Worm (Caenorhabditis elegans): Measurements from ENCODE around the gene sdz-24.
A peak's percentile ranks its signal among the peaks of the same experiment; 100 is the strongest.

Gene sdz-24

DNA sequence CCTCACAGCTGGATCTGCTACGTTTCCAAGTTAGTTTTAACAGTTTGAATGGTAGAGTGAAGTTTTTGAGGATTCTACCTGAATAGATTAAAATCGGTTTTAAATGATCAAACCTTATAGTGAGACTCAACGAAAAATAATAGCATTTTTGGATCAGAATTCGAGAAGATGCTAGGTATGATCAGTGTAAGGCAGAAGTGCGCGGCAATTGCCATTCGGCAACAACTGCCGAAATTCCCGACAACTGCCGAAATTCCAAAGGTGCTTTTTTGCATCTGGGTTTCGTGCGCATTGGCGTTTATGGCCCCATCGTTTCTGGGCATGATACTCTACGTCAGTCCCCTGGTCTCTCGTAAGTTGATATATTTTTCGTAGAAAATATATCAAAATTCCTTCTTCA, 25.0 kb downstream of the sdz-24 start, which contains the start of gene T02H6.6 (continued):
- no peak for TF ChIP-seq ZK185.1 (tag; optimal IDR thresholded peaks at IDR 0.05; ENCODE audit: poor library complexity, severe bottlenecking)
- TF ChIP-seq madf-3 (GFP tag; IDR thresholded peaks at IDR 0.05): no peak
- TF ChIP-seq D2030.7 (GFP tag; IDR thresholded peaks at IDR 0.05): no peak
- TF ChIP-seq ztf-28 (GFP tag; IDR thresholded peaks at IDR 0.05): no peak

DNA sequence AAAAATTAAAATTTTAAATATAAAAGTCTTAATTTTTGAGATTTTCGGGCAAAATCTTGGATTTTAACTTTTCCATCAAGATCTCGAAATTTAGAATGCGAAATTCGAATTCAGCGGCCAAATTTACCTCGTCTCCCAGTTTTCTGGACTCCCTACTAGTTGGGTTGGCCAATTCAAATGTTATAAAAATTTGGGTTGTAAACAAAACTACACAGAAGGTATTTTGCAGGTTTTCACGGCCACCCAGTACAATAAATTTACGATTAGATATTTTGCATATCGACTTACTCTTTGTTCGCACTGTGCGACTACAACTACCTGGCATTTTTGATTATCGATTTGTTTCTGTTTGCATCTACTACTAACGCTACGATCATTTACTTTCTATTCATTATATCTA, 26.3 kb downstream of the sdz-24 start, which contains the start of gene T02H6.5:
TSS of gene T02H6.5 (plus strand) at position 301 of the 400 bp plus-strand sequence.
- TF ChIP-seq sdz-38 (tag; optimal IDR thresholded peaks at IDR 0.05) (no peak), B0261.1 (tag; optimal IDR thresholded peaks at IDR 0.05) (no peak), ceh-58 (GFP tag; IDR thresholded peaks at IDR 0.05) (no peak), tbp1 (GFP tag; optimal IDR thresholded peaks at IDR 0.05) (no peak), ekl-4 (GFP tag; IDR thresholded peaks at IDR 0.05) (no peak), aptf-3 (GFP tag; IDR thresholded peaks at IDR 0.05) (no peak), lin-35 (GFP tag; optimal IDR thresholded peaks at IDR 0.05) (no peak), pha-4 (tag; optimal IDR thresholded peaks at IDR 0.05) (no peak), F57C9.4 (tag; optimal IDR thresholded peaks at IDR 0.05) (no peak), nhr-80 (tag; optimal IDR thresholded peaks at IDR 0.05) (no peak), B0035.1 (tag; optimal IDR thresholded peaks at IDR 0.05) (no peak), akir-1 (GFP tag; optimal IDR thresholded peaks at IDR 0.05) (no peak), attf-3 (GFP tag; conservative IDR thresholded peaks at IDR 0.05) (no peak), C06A6.2 (GFP tag; conservative IDR thresholded peaks at IDR 0.05) (no peak)

DNA sequence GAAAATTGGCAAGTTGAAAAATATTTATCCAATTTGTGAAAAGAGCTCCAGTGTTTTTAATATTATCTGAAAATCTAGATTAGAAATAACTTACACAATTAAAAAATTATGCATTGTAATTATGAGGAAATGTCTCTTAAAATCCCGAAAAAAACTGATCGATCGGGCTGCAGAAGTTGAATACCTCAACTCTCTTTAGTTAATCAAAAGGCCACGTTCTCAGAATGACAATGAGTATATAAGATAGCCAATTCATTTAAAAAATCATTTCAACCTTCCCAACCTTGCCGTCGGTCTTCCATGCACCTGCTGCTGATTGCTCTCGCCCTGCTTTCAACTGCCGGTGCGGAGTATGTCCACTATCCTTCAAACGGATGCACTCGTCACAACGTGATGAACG, 31.3 kb downstream of the sdz-24 start, which contains the start of gene T02H6.4:
TSS of gene T02H6.4 (plus strand) at position 301 of the 400 bp plus-strand sequence.
- TF ChIP-seq tbp1 (GFP tag; optimal IDR thresholded peaks at IDR 0.05): no peak
- no peak for TF ChIP-seq nfyb-1 (GFP tag; IDR thresholded peaks at IDR 0.05)
- no peak for TF ChIP-seq attf-3 (GFP tag; conservative IDR thresholded peaks at IDR 0.05)
- no peak for TF ChIP-seq snpc-1.1 (tag; optimal IDR thresholded peaks at IDR 0.05; ENCODE audit: insufficient read depth)
- TF ChIP-seq ztf-25 (GFP tag; IDR thresholded peaks at IDR 0.05): no peak

DNA sequence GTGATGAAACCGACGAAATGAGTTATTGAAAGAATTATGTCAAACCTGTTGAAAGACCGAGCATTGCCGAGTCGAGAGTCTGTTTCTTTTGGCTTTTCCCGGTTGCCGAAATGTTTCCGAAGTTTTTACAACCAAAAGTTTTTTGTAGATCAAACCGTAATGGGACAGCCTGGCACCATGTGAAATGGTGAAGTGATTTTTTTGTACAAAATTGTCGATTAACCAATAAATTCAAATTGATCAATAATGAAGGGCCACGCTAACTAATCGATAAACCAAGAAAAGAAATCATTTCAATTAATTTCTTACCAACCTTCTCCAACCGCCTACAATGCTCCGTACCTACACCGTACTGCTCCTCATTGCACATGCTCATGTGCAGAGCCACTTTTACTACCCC, 33.1 kb downstream of the sdz-24 start, which contains the start of gene T02H6.3:
TSS of gene T02H6.3 (plus strand) at position 301 of the 400 bp plus-strand sequence.
- no peak for TF ChIP-seq tlf-1 (GFP tag; optimal IDR thresholded peaks at IDR 0.05)
- TF ChIP-seq ama-1 (optimal IDR thresholded peaks at IDR 0.05): no peak
- TF ChIP-seq ama-1 (GFP tag; optimal IDR thresholded peaks at IDR 0.05): no peak
- TF ChIP-seq atf-7 (tag; optimal IDR thresholded peaks at IDR 0.05): no peak
- no peak for TF ChIP-seq K12H6.12 (tag; optimal IDR thresholded peaks at IDR 0.05)
- TF ChIP-seq bed-1 (GFP tag; IDR thresholded peaks at IDR 0.05): no peak
- no peak for TF ChIP-seq him-1 (tag; optimal IDR thresholded peaks at IDR 0.05)
- TF ChIP-seq ZK185.1 (tag; optimal IDR thresholded peaks at IDR 0.05; ENCODE audit: poor library complexity, severe bottlenecking): no peak
- TF ChIP-seq B0035.1 (tag; optimal IDR thresholded peaks at IDR 0.05): no peak
- TF ChIP-seq B0019.2 (GFP tag; conservative IDR thresholded peaks at IDR 0.05): no peak
- no peak for TF ChIP-seq ceh-79 (tag; optimal IDR thresholded peaks at IDR 0.05)
- no peak for TF ChIP-seq nfya-2 (GFP tag; IDR thresholded peaks at IDR 0.05)

DNA sequence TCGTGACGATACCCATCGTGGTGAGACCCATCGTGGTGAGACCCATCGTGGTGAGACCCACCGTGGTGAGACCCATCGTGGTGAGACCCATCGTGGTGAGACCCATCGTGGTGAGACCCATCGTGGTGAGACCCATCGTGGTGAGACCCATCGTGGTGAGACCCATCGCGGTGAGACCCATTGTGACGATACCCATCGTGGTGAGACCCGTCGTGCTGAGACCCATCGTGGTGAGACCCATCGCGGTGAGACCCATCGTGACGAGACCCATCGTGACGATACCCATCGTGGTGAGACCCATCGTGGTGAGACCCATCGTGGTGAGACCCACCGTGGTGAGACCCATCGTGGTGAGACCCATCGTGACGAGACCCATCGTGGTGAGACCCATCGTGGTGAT, 36.6 kb downstream of the sdz-24 start:
- TF ChIP-seq lin-26 (GFP tag; IDR thresholded peaks at IDR 0.05): 0 out of 2 replicates have a peak, but pooled peaks have one; percentile 56
- TF ChIP-seq sea-2 (GFP tag; IDR thresholded peaks at IDR 0.05): peak; percentile 72; the same call in 1 of the 2 replicates
- TF ChIP-seq aptf-3 (GFP tag; IDR thresholded peaks at IDR 0.05): peak; percentile 91
- peak; percentile 52; the same call in 1 of the 2 replicates for TF ChIP-seq attf-6 (GFP tag; IDR thresholded peaks at IDR 0.05)
- TF ChIP-seq madf-3 (GFP tag; IDR thresholded peaks at IDR 0.05): peak; percentile 76
- peak; percentile 74; the same call in 1 of the 2 replicates for TF ChIP-seq ceh-58 (GFP tag; IDR thresholded peaks at IDR 0.05)
- peak; percentile 72; the same call in 1 of the 2 replicates for TF ChIP-seq ceh-91 (GFP tag; IDR thresholded peaks at IDR 0.05)
- TF ChIP-seq bed-1 (GFP tag; IDR thresholded peaks at IDR 0.05): peak; percentile 93; the same call in 1 of the 2 replicates
- TF ChIP-seq lir-1 (GFP tag; conservative IDR thresholded peaks at IDR 0.05): 0 out of 2 replicates have a peak, but pooled peaks have one; percentile 19
- 0 out of 2 replicates have a peak, but pooled peaks have one; percentile 42 for TF ChIP-seq C17E4.6 (GFP tag; IDR thresholded peaks at IDR 0.05)
- TF ChIP-seq F33H1.4 (GFP tag; IDR thresholded peaks at IDR 0.05): peak; percentile 77
- TF ChIP-seq egl-18 (GFP tag; IDR thresholded peaks at IDR 0.05): 0 out of 2 replicates have a peak, but pooled peaks have one; percentile 37
- peak; percentile 68 for TF ChIP-seq nfyb-1 (GFP tag; IDR thresholded peaks at IDR 0.05)
- TF ChIP-seq nhr-120 (GFP tag; IDR thresholded peaks at IDR 0.05): 0 out of 2 replicates have a peak, but pooled peaks have one; percentile 75
- peak; percentile 52; the same call in 1 of the 2 replicates for TF ChIP-seq Y79H2A.3 (GFP tag; conservative IDR thresholded peaks at IDR 0.05)
- TF ChIP-seq madf-8 (GFP tag; conservative IDR thresholded peaks at IDR 0.05): peak; percentile 22; the same call in 1 of the 2 replicates

Measured in whole organism, young adult.